Fruit fly (Drosophila melanogaster): ENCODE measurements around the gene CG34456.
A peak's percentile ranks its signal among the peaks of the same experiment; 100 is the strongest.

The CG34456 gene

DNA sequence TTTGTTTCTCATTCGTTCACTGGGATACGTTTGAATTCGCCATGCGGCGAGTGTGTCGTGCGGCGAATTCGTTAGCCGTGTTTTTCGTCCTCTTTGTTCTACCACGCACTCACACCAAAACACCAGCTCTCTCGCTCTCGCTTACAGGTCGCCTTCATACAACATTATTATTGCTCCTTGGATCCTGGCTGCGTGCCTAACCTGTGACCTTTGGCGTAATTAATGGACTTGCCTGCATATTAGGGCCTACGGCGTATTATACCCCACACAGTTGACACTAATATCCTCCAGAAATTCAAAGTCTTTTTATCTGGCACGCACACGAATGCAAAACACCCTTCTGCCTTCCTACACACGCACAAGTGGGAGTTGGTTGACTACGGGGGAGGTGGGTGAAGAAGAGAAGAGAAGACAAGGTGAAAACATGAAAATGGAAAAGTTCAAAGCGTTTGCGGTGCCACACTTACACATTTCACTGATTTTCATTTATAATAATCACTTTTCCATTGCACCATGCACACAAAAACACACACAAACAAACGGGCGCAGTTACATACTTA, 48.2 kb downstream of the CG34456 start (continued):
- TF ChIP-seq cg (GFP tag; optimal IDR thresholded peaks at IDR 0.05) (peak; percentile 94), ash1 (GFP tag; optimal IDR thresholded peaks at IDR 0.05) (no peak), unpg (GFP tag; optimal IDR thresholded peaks at IDR 0.05) (no peak), nerfin-1 (tag; optimal IDR thresholded peaks at IDR 0.05) (peak; percentile 24), CG6254 (GFP tag; optimal IDR thresholded peaks at IDR 0.05) (no peak)

DNA sequence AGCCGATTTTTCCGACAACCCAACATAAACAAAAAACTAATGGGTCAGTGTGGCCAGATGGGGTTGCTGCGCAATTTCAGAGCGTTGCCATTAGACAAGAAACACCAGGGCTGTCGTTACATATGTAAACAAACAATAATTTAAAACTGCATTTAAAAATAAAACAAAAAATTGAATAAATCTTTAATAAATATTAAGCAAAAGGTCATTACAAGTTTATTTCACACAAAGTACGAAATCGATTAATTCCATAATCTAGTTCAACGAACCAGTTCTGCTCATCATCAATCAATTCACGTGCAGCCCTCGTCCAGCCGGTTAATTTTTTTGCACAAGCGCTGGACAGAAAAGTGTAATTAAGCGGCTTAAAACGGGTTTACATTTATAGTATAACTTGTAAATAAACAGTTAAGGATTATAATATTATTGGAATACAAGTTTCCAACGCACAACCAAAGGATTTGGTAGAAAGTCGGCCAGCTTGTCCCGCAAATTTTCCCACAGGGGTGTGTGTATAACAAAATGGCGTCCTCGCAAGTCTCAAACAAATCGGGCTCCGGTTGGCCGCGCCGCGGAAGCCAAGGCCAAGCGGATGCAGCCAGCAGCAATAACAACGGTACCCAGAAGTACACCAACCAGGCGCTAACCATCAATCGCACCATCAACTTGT, 49.0 kb downstream of the CG34456 start, which contains the start of the genes CG4022 and Cpsf5:
CG4022 (minus strand) TSS at position 79 of the 670 bp plus-strand sequence.
Cpsf5 (plus strand) TSS at position 285 of the 670 bp plus-strand sequence.
- TF ChIP-seq CG13296 (GFP tag; optimal IDR thresholded peaks at IDR 0.05) (peak; percentile 72), CG6791 (GFP tag; IDR thresholded peaks at IDR 0.05; ENCODE audit: partially characterized antibody) (no peak), ab (GFP tag; optimal IDR thresholded peaks at IDR 0.05) (peak; percentile 45), vfl (GFP tag; optimal IDR thresholded peaks at IDR 0.05) (peak; percentile 54), CG14860 (GFP tag; IDR thresholded peaks at IDR 0.05; ENCODE audit: partially characterized antibody) (no peak), CG13775 (GFP tag; optimal IDR thresholded peaks at IDR 0.05) (peak; percentile 87), CG31441 (GFP tag; IDR thresholded peaks at IDR 0.05) (peak; percentile 79), Aef1 (GFP tag; IDR thresholded peaks at IDR 0.05) (peak; percentile 76), CG12769 (tag; optimal IDR thresholded peaks at IDR 0.05) (peak; percentile 71), CG7271 (tag; optimal IDR thresholded peaks at IDR 0.05) (peak; percentile 67), CG11456 (GFP tag; IDR thresholded peaks at IDR 0.05) (peak; percentile 78; the same call in 2 of the 3 replicates), CG16863 (GFP tag; optimal IDR thresholded peaks at IDR 0.05) (peak; percentile 45), Ada2b (GFP tag; IDR thresholded peaks at IDR 0.05) (peak; percentile 78), Mrtf (GFP tag; IDR thresholded peaks at IDR 0.05) (peak; percentile 40; the same call in 1 of the 3 replicates), lilli (GFP tag; optimal IDR thresholded peaks at IDR 0.05) (peak; percentile 90), CG18599 (GFP tag; optimal IDR thresholded peaks at IDR 0.05) (peak; percentile 88), CG1647 (GFP tag; optimal IDR thresholded peaks at IDR 0.05) (peak; percentile 53), stwl (tag; optimal IDR thresholded peaks at IDR 0.05) (peak; percentile 73), CG3281 (GFP tag; optimal IDR thresholded peaks at IDR 0.05) (peak; percentile 79), sens (GFP tag) (peak; percentile 92), CG7928 (GFP tag; optimal IDR thresholded peaks at IDR 0.05) (peak; percentile 98), p53 (GFP tag; optimal IDR thresholded peaks at IDR 0.05) (no peak), esg (GFP tag; conservative IDR thresholded peaks at IDR 0.05) (peak; percentile 79), CG7745 (tag; optimal IDR thresholded peaks at IDR 0.05) (peak; percentile 99), CG15514 (GFP tag; optimal IDR thresholded peaks at IDR 0.05) (peak; percentile 100), CG16779 (GFP tag; IDR thresholded peaks at IDR 0.05) (no peak), kay (GFP tag; optimal IDR thresholded peaks at IDR 0.05) (peak; percentile 71), CG18764 (GFP tag; optimal IDR thresholded peaks at IDR 0.05) (peak; percentile 63), wdn (GFP tag; IDR thresholded peaks at IDR 0.05) (peak; percentile 55; the same call in 1 of the 2 replicates), salm (tag; optimal IDR thresholded peaks at IDR 0.05) (peak; percentile 43), CG2678 (tag; optimal IDR thresholded peaks at IDR 0.05) (peak; percentile 85), CG7372 (GFP tag; IDR thresholded peaks at IDR 0.05) (peak; percentile 84), CG4282 (GFP tag; optimal IDR thresholded peaks at IDR 0.05) (no peak), Doc3 (GFP tag; IDR thresholded peaks at IDR 0.05; ENCODE audit: partially characterized antibody) (no peak), CG6854 (GFP tag; optimal IDR thresholded peaks at IDR 0.05) (no peak), CG30403 (GFP tag; optimal IDR thresholded peaks at IDR 0.05) (peak; percentile 90), lov (optimal IDR thresholded peaks at IDR 0.05) (no peak), lov (GFP tag; IDR thresholded peaks at IDR 0.05) (peak; percentile 71; the same call in 2 of the 3 replicates), CG10654 (GFP tag; optimal IDR thresholded peaks at IDR 0.05) (peak; percentile 80), gcm (GFP tag; optimal IDR thresholded peaks at IDR 0.05) (peak; percentile 78), Sox102F (GFP tag; optimal IDR thresholded peaks at IDR 0.05) (peak; percentile 82), Kr (GFP tag; optimal IDR thresholded peaks at IDR 0.05) (no peak)

Data from whole organism, embryonic.